ENCODE assay signal across 3 worm cellular contexts in the genomic region with DNA sequence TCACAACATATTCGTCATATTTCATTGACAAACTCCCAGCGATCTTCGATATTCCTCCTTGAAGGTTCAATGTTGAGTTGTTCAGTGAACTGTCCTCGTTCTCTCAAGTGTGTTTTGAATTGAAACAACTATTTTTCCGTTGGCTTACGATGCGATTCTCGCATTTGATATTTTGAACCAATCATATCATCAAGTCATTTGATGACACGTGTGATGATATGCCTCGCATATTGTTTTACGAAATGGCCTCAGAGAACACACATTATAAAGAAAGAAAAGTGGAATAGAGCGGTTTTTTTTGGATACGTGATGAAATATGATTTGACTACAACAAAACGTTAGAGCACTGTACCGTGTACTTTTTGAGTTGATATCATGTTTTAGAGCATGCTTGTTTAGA.
TF ChIP-seq lines count a peak whose summit lies in the region.

No protein-coding gene starts in this region.

TF ChIP-seq in whole organism, L1 larva, 84 proteins besides CTCF, POLR2A, EP300 and RAD21 (continued from another document):
- TF ChIP-seq tbx-2 (tag; optimal IDR thresholded peaks at IDR 0.05; lab: Kevin White, UChicago), result peak; percentile 82
- TF ChIP-seq nhr-47 (tag; optimal IDR thresholded peaks at IDR 0.05; lab: Kevin White, UChicago), result peak; percentile 62
- no peak for TF ChIP-seq fkh-10 (GFP tag; optimal IDR thresholded peaks at IDR 0.05; lab: Kevin White, UChicago)
- TF ChIP-seq xbp-1 (tag; optimal IDR thresholded peaks at IDR 0.05; lab: Kevin White, UChicago), result peak; percentile 20
- TF ChIP-seq nhr-19 (GFP tag; conservative IDR thresholded peaks at IDR 0.05; lab: Robert Waterston, UW), result peak; percentile 97
- TF ChIP-seq mef-2 (tag; optimal IDR thresholded peaks at IDR 0.05; lab: Kevin White, UChicago), result no peak
- TF ChIP-seq nhr-237 (tag; optimal IDR thresholded peaks at IDR 0.05; lab: Kevin White, UChicago), result no peak
- TF ChIP-seq pqm-1 (tag; optimal IDR thresholded peaks at IDR 0.05; lab: Kevin White, UChicago), result no peak
- TF ChIP-seq fkh-4 (tag; optimal IDR thresholded peaks at IDR 0.05; lab: Kevin White, UChicago; ENCODE audit: borderline replicate concordance), result no peak
- TF ChIP-seq ceh-8 (GFP tag; optimal IDR thresholded peaks at IDR 0.05; lab: Kevin White, UChicago), result no peak
- no peak for TF ChIP-seq alr-1 (tag; optimal IDR thresholded peaks at IDR 0.05; lab: Kevin White, UChicago; ENCODE audit: borderline replicate concordance)
- no peak for TF ChIP-seq snpc-4 (tag; optimal IDR thresholded peaks at IDR 0.05; lab: Kevin White, UChicago)
- peak; percentile 94 for TF ChIP-seq nhr-71 (tag; optimal IDR thresholded peaks at IDR 0.05; lab: Kevin White, UChicago)
- TF ChIP-seq swsn-7 (tag; optimal IDR thresholded peaks at IDR 0.05; lab: Kevin White, UChicago), result no peak
- no peak for TF ChIP-seq jun-1 (tag; optimal IDR thresholded peaks at IDR 0.05; lab: Kevin White, UChicago)
- peak in 1 of 2 experiments; percentile 80 for TF ChIP-seq lin-35 (GFP tag; optimal IDR thresholded peaks at IDR 0.05; lab: Kevin White, UChicago)
- TF ChIP-seq ceh-82 (tag; optimal IDR thresholded peaks at IDR 0.05; lab: Kevin White, UChicago), result no peak
- no peak for TF ChIP-seq hlh-17 (GFP tag; optimal IDR thresholded peaks at IDR 0.05; lab: Kevin White, UChicago; ENCODE audit: borderline replicate concordance)
- peak; percentile 25 for TF ChIP-seq lir-3 (tag; optimal IDR thresholded peaks at IDR 0.05; lab: Kevin White, UChicago; ENCODE audit: poor library complexity)
- TF ChIP-seq mdl-1 (tag; optimal IDR thresholded peaks at IDR 0.05; lab: Kevin White, UChicago), result peak in 1 of 2 experiments; percentile 87
- no peak for TF ChIP-seq nhr-11 (tag; optimal IDR thresholded peaks at IDR 0.05; lab: Kevin White, UChicago)
- TF ChIP-seq efl-3 (GFP tag; optimal IDR thresholded peaks at IDR 0.05; lab: Kevin White, UChicago), result no peak
- no peak for TF ChIP-seq ceh-63 (GFP tag; optimal IDR thresholded peaks at IDR 0.05; lab: Kevin White, UChicago)
- no peak for TF ChIP-seq sox-4 (tag; optimal IDR thresholded peaks at IDR 0.05; lab: Kevin White, UChicago)
- no peak for TF ChIP-seq ama-1 (optimal IDR thresholded peaks at IDR 0.05; lab: Kevin White, UChicago)
- TF ChIP-seq irx-1 (tag; optimal IDR thresholded peaks at IDR 0.05; lab: Kevin White, UChicago), result no peak
- no peak for TF ChIP-seq nhr-28 (tag; optimal IDR thresholded peaks at IDR 0.05; lab: Kevin White, UChicago)
- TF ChIP-seq lin-13 (GFP tag; optimal IDR thresholded peaks at IDR 0.05; lab: Kevin White, UChicago), result peak; percentile 33
- TF ChIP-seq vab-15 (tag; optimal IDR thresholded peaks at IDR 0.05; lab: Kevin White, UChicago), result no peak
- TF ChIP-seq C04F5.9 (tag; optimal IDR thresholded peaks at IDR 0.05; lab: Kevin White, UChicago), result no peak
- TF ChIP-seq fkh-8 (tag; optimal IDR thresholded peaks at IDR 0.05; lab: Kevin White, UChicago), result no peak
- TF ChIP-seq mep-1 (tag; optimal IDR thresholded peaks at IDR 0.05; lab: Kevin White, UChicago), result no peak
- no peak for TF ChIP-seq efl-1 (optimal IDR thresholded peaks at IDR 0.05; lab: Kevin White, UChicago)
- TF ChIP-seq efl-1 (GFP tag; optimal IDR thresholded peaks at IDR 0.05 in 1 of 2; lab: Kevin White, UChicago), result no peak
- no peak for TF ChIP-seq nhr-84 (tag; optimal IDR thresholded peaks at IDR 0.05; lab: Kevin White, UChicago)
- TF ChIP-seq ets-5 (GFP tag; IDR thresholded peaks at IDR 0.05; lab: Robert Waterston, UW), result no peak

TF ChIP-seq in whole organism, L2 larva, 48 proteins besides CTCF, POLR2A, EP300 and RAD21 (continued from another document):
- TF ChIP-seq C34F6.9 (tag; optimal IDR thresholded peaks at IDR 0.05; lab: Kevin White, UChicago), result peak; percentile 55
- no peak for TF ChIP-seq sem-4 (tag; optimal IDR thresholded peaks at IDR 0.05; lab: Kevin White, UChicago)
- no peak for TF ChIP-seq nhr-10 (tag; optimal IDR thresholded peaks at IDR 0.05; lab: Kevin White, UChicago)

TF ChIP-seq in whole organism, L4 larva, 104 proteins besides CTCF, POLR2A, EP300 and RAD21 (continued from another document):
- peak; percentile 34 for TF ChIP-seq nhr-6 (tag; optimal IDR thresholded peaks at IDR 0.05; lab: Kevin White, UChicago)
- peak; percentile 98 for TF ChIP-seq mxl-3 (GFP tag; optimal IDR thresholded peaks at IDR 0.05; lab: Kevin White, UChicago)
- no peak for TF ChIP-seq madf-5 (GFP tag; IDR thresholded peaks at IDR 0.05; lab: Robert Waterston, UW)
TF ChIP-seq in whole organism, L4 larva: peak in this region for 27.
